Fruit fly (Drosophila melanogaster) whole organism, pupa: ENCODE results near the gene Oct-TyrR.

Experiments
- CG14655 ChIP-seq: fragments of 200-800 bp; sonication (Bioruptor generic); optimal IDR thresholded peaks from 3 replicates; lab custom pipeline; 2017; ENCODE audit warnings: mild to moderate bottlenecking, missing biosample characterization, missing genetic modification reagents, missing genetic modification characterization
- CG15710 ChIP-seq: fragments of 200-800 bp; sonication (Bioruptor generic); optimal IDR thresholded peaks from 2 replicates; lab custom pipeline; 2018; ENCODE audit warnings: missing biosample characterization, mild to moderate bottlenecking, missing genetic modification characterization, moderate library complexity
- CG17806 ChIP-seq: fragments of 200-800 bp; sonication (Bioruptor generic); optimal IDR thresholded peaks from 2 replicates; lab custom pipeline; 2018; ENCODE audit warnings: missing biosample characterization, mild to moderate bottlenecking, missing genetic modification characterization, moderate library complexity
- CG8301 ChIP-seq: fragments of 200-800 bp; sonication (Bioruptor generic); optimal IDR thresholded peaks from 2 replicates; lab custom pipeline; 2018; ENCODE audit warnings: missing biosample characterization, mild to moderate bottlenecking, missing genetic modification characterization
- EcR ChIP-seq: fragments of 200-800 bp; sonication (Bioruptor generic); optimal IDR thresholded peaks from 3 replicates; lab custom pipeline; 2019; ENCODE audit warnings: missing biosample characterization, missing genetic modification characterization, mild to moderate bottlenecking, moderate library complexity, missing genetic modification reagents
- Pif1A ChIP-seq: fragments of 200-800 bp; sonication (Bioruptor generic); optimal IDR thresholded peaks from 3 replicates; lab custom pipeline; 2016; ENCODE audit warnings: missing biosample characterization, missing genetic modification characterization
- Pif1B ChIP-seq: fragments of 200-800 bp; sonication (Bioruptor generic); optimal IDR thresholded peaks from 3 replicates; lab custom pipeline; 2016; ENCODE audit warnings: missing biosample characterization, missing genetic modification characterization
- Snoo ChIP-seq: fragments of 200-800 bp; sonication (Bioruptor generic); optimal IDR thresholded peaks from 3 replicates; lab custom pipeline; 2017; ENCODE audit warnings: missing biosample characterization, mild to moderate bottlenecking, missing genetic modification characterization, inconsistent platforms

dm6 chr3L:22091339-22091738 is 56.5 kb downstream of the Oct-TyrR start:
- no peak for TF ChIP-seq CG8301 (tag; lab: Kevin White, UChicago)
- no peak for TF ChIP-seq Snoo (tag; lab: Kevin White, UChicago)
- TF ChIP-seq CG15710 (tag; lab: Kevin White, UChicago): no peak
- peak; percentile 34 for TF ChIP-seq CG14655 (GFP tag; lab: Kevin White, UChicago)
- TF ChIP-seq Pif1A: no peak
- no peak for TF ChIP-seq CG17806 (tag; lab: Kevin White, UChicago)
- no peak for TF ChIP-seq Pif1B (GFP tag; lab: Kevin White, UChicago)
- no peak for TF ChIP-seq EcR
